Worm (Caenorhabditis elegans) whole organism, mixed stage, embryonic: ENCODE data around the gene gars-1.

Experiments used
- M03D4.4 ChIP-seq: sonication (generic microtip); optimal IDR thresholded peaks from 2 replicates; lab custom pipeline; 2017; ENCODE audit warnings: mild to moderate bottlenecking, missing genetic modification characterization, missing compliant biosample characterization
- bed-3 ChIP-seq: fragments of 200-800 bp; sonication (Bioruptor generic); optimal IDR thresholded peaks from 3 replicates; lab custom pipeline; 2018; ENCODE audit warnings: mild to moderate bottlenecking, missing genetic modification characterization, moderate library complexity, missing compliant biosample characterization
- blmp-1 ChIP-seq: fragments of 150-350 bp; optimal IDR thresholded peaks from 2 replicates; lab custom pipeline; 2014; ENCODE audit warnings: missing biosample characterization, missing genetic modification characterization
- ceh-39 ChIP-seq: fragments of 150-350 bp; optimal IDR thresholded peaks from 2 replicates; lab custom pipeline; 2014; ENCODE audit warnings: missing biosample characterization, missing genetic modification characterization
- ceh-43 ChIP-seq: fragments of 200-800 bp; sonication (Bioruptor generic); optimal IDR thresholded peaks from 2 replicates; lab custom pipeline; 2018; ENCODE audit warnings: mild to moderate bottlenecking, missing genetic modification characterization, moderate library complexity, missing compliant biosample characterization
- ceh-83 ChIP-seq: fragments of 200-800 bp; sonication (Bioruptor generic); optimal IDR thresholded peaks from 2 replicates; lab custom pipeline; 2018; ENCODE audit warnings: mild to moderate bottlenecking, missing genetic modification characterization, missing compliant biosample characterization
- ces-1 ChIP-seq: fragments of 150-350 bp; optimal IDR thresholded peaks from 2 replicates; lab custom pipeline; 2014; ENCODE audit warnings: missing biosample characterization, missing genetic modification reagents, missing genetic modification characterization
- cnd-1 ChIP-seq: fragments of 200-800 bp; sonication (Bioruptor generic); optimal IDR thresholded peaks from 2 replicates; lab custom pipeline; 2018; ENCODE audit warnings: mild to moderate bottlenecking, missing genetic modification characterization, missing compliant biosample characterization
- drap-1 ChIP-seq: fragments of 200-800 bp; sonication (Bioruptor generic); optimal IDR thresholded peaks from 3 replicates; lab custom pipeline; 2018; ENCODE audit warnings: mild to moderate bottlenecking, missing genetic modification characterization, missing compliant biosample characterization
- elt-1 ChIP-seq: sonication (generic microtip); optimal IDR thresholded peaks from 2 replicates; lab custom pipeline; 2017; ENCODE audit warnings: missing genetic modification characterization, mild to moderate bottlenecking, missing compliant biosample characterization, antibody characterized with exemption, moderate library complexity, borderline replicate concordance; ENCODE audit not compliant: insufficient read depth
- elt-3 ChIP-seq: fragments of 150-350 bp; optimal IDR thresholded peaks from 2 replicates; lab custom pipeline; 2014; ENCODE audit warnings: missing biosample characterization, missing genetic modification characterization
- flh-1 ChIP-seq: fragments of 200-800 bp; sonication (Bioruptor generic); optimal IDR thresholded peaks from 2 replicates; lab custom pipeline; 2018; ENCODE audit warnings: mild to moderate bottlenecking, missing genetic modification characterization, moderate library complexity, missing compliant biosample characterization
- ham-2 ChIP-seq: fragments of 200-800 bp; sonication (Bioruptor generic); optimal IDR thresholded peaks from 2 replicates; lab custom pipeline; 2018; ENCODE audit warnings: mild to moderate bottlenecking, missing genetic modification characterization, missing compliant biosample characterization
- hlh-1 ChIP-seq: fragments of 150-350 bp; optimal IDR thresholded peaks from 2 replicates; lab custom pipeline; 2014; ENCODE audit warnings: missing biosample characterization, missing genetic modification reagents, missing genetic modification characterization
- lin-13 ChIP-seq: fragments of 150-350 bp; optimal IDR thresholded peaks from 2 replicates; lab custom pipeline; 2014; ENCODE audit warnings: missing biosample characterization, missing genetic modification characterization
- lin-32 ChIP-seq: fragments of 200-800 bp; sonication (Bioruptor generic); optimal IDR thresholded peaks from 2 replicates; lab custom pipeline; 2018; ENCODE audit warnings: mild to moderate bottlenecking, missing genetic modification characterization, missing compliant biosample characterization
- lsy-2 ChIP-seq: fragments of 150-350 bp; optimal IDR thresholded peaks from 2 replicates; lab custom pipeline; 2014; ENCODE audit warnings: missing biosample characterization, missing genetic modification characterization
- mab-5 ChIP-seq: fragments of 150-350 bp; optimal IDR thresholded peaks from 2 replicates; lab custom pipeline; 2014; ENCODE audit warnings: missing biosample characterization, missing genetic modification characterization
- mep-1 ChIP-seq: fragments of 150-350 bp; optimal IDR thresholded peaks from 2 replicates; lab custom pipeline; 2017; ENCODE audit warnings: missing biosample characterization, missing genetic modification reagents, missing genetic modification characterization, inconsistent platforms
- mls-2 ChIP-seq: sonication (generic microtip); optimal IDR thresholded peaks from 2 replicates; lab custom pipeline; 2016; ENCODE audit warnings: mild to moderate bottlenecking, missing genetic modification characterization, moderate library complexity, missing compliant biosample characterization
- nhr-12 ChIP-seq: fragments of 150-350 bp; optimal IDR thresholded peaks from 2 replicates; lab custom pipeline; 2014; ENCODE audit warnings: missing biosample characterization, missing genetic modification characterization
- nhr-2 ChIP-seq: fragments of 150-350 bp; optimal IDR thresholded peaks from 2 replicates; lab custom pipeline; 2014; ENCODE audit warnings: missing biosample characterization, missing genetic modification characterization
- nhr-237 ChIP-seq: fragments of 150-350 bp; optimal IDR thresholded peaks from 2 replicates; lab custom pipeline; 2014; ENCODE audit warnings: missing biosample characterization, missing genetic modification characterization
- nhr-28 ChIP-seq: fragments of 150-350 bp; optimal IDR thresholded peaks from 2 replicates; lab custom pipeline; 2014; ENCODE audit warnings: missing biosample characterization, missing genetic modification characterization
- nhr-76 ChIP-seq: sonication (generic microtip); optimal IDR thresholded peaks from 2 replicates; lab custom pipeline; 2017; ENCODE audit warnings: missing biosample characterization, missing genetic modification characterization
- pha-4 ChIP-seq: fragments of 150-350 bp; optimal IDR thresholded peaks from 2 replicates; lab custom pipeline; 2018; ENCODE audit warnings: missing biosample characterization, missing genetic modification reagents, missing genetic modification characterization
- sem-2 ChIP-seq: fragments of 200-800 bp; sonication (Bioruptor generic); optimal IDR thresholded peaks from 2 replicates; lab custom pipeline; 2018; ENCODE audit warnings: mild to moderate bottlenecking, missing genetic modification characterization, missing compliant biosample characterization
- snpc-4 ChIP-seq: fragments of 150-350 bp; optimal IDR thresholded peaks from 2 replicates; lab custom pipeline; 2014; ENCODE audit warnings: missing biosample characterization, missing genetic modification characterization
- sptf-1 ChIP-seq: sonication (generic microtip); optimal IDR thresholded peaks from 2 replicates; lab custom pipeline; 2017; ENCODE audit warnings: mild to moderate bottlenecking, missing genetic modification characterization, moderate library complexity, missing compliant biosample characterization
- tbx-8 ChIP-seq: fragments of 200-800 bp; sonication (Bioruptor generic); optimal IDR thresholded peaks from 2 replicates; lab custom pipeline; 2018; ENCODE audit warnings: mild to moderate bottlenecking, missing genetic modification characterization, moderate library complexity, missing compliant biosample characterization
- unc-120 ChIP-seq: sonication (generic microtip); optimal IDR thresholded peaks from 2 replicates; lab custom pipeline; 2017; ENCODE audit warnings: missing genetic modification characterization, missing compliant biosample characterization; ENCODE audit not compliant: poor library complexity, severe bottlenecking
- unc-39 ChIP-seq: fragments of 150-350 bp; optimal IDR thresholded peaks from 2 replicates; lab custom pipeline; 2014; ENCODE audit warnings: missing biosample characterization, missing genetic modification characterization
- unc-62 ChIP-seq: fragments of 150-350 bp; optimal IDR thresholded peaks from 2 replicates; lab custom pipeline; 2014; ENCODE audit warnings: missing biosample characterization, missing genetic modification reagents, missing genetic modification characterization
- zip-8 ChIP-seq: fragments of 150-350 bp; optimal IDR thresholded peaks from 2 replicates; lab custom pipeline; 2014; ENCODE audit warnings: missing biosample characterization, missing genetic modification characterization
- ztf-11 ChIP-seq: fragments of 150-350 bp; optimal IDR thresholded peaks from 2 replicates; lab custom pipeline; 2014; ENCODE audit warnings: missing biosample characterization, missing genetic modification characterization

gars-1 gene

DNA sequence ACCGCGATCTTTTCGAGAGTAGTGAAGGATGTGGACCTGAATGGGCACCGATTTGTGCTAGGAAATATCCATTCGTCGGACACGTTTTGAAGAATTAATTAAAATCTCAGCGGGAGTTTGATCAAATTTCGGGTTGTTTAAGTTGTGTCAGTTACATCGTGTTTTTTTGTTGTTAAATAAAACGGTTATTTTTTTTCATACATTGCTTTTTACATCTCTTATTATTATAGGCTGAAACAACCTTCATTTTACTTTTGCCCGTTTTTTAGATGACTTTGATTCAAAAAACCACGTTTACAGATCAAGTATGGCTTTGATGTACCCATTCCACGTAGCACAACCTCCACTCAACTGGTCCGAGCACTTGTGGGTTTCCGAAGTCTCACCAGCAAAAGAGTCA, 9.7 kb upstream of the gars-1 start, which contains the start of gene emb-1:
TSS of gene emb-1 (plus strand) at position 301 of the 400 bp plus-strand sequence.
- no peak for TF ChIP-seq M03D4.4 (tag; lab: Kevin White, UChicago)
- TF ChIP-seq cnd-1 (tag; lab: Kevin White, UChicago): no peak
- no peak for TF ChIP-seq bed-3
- no peak for TF ChIP-seq unc-39
- no peak for TF ChIP-seq nhr-76
- TF ChIP-seq elt-1 (tag; lab: Kevin White, UChicago): no peak
- TF ChIP-seq pha-4 (tag; lab: Kevin White, UChicago): no peak
- TF ChIP-seq lin-13: no peak
- no peak for TF ChIP-seq ces-1 (GFP tag; lab: Kevin White, UChicago)
- TF ChIP-seq zip-8 (tag; lab: Kevin White, UChicago): no peak
- TF ChIP-seq sem-2 (GFP tag; lab: Kevin White, UChicago): no peak
- TF ChIP-seq mep-1 (tag; lab: Kevin White, UChicago): no peak
- no peak for TF ChIP-seq lin-32 (GFP tag; lab: Kevin White, UChicago)
- no peak for TF ChIP-seq nhr-237 (tag; lab: Kevin White, UChicago)
- TF ChIP-seq nhr-2: no peak
- no peak for TF ChIP-seq sptf-1 (tag; lab: Kevin White, UChicago)
- TF ChIP-seq lsy-2 (tag; lab: Kevin White, UChicago): no peak
- no peak for TF ChIP-seq ztf-11 (tag; lab: Kevin White, UChicago)
- TF ChIP-seq mls-2 (tag; lab: Kevin White, UChicago): no peak

ce11 chrIII:5172470-5172869, 9.0 kb upstream of the gars-1 start, which contains the start of gene K10D2.5:
Gene K10D2.5, plus strand, starts transcription at chrIII:5172720.
- TF ChIP-seq ztf-11 (tag; lab: Kevin White, UChicago) (peak; percentile 35), cnd-1 (tag; lab: Kevin White, UChicago) (peak; percentile 77), elt-1 (tag; lab: Kevin White, UChicago) (no peak), mep-1 (tag; lab: Kevin White, UChicago) (peak; percentile 90), nhr-2 (no peak), elt-3 (no peak), blmp-1 (tag; lab: Kevin White, UChicago) (no peak), ceh-39 (tag; lab: Kevin White, UChicago) (peak; percentile 70), unc-120 (tag; lab: Kevin White, UChicago) (peak; percentile 32), drap-1 (GFP tag; lab: Kevin White, UChicago) (peak; percentile 54), lin-13 (peak; percentile 90), nhr-237 (tag; lab: Kevin White, UChicago) (peak; percentile 67), ceh-83 (GFP tag; lab: Kevin White, UChicago) (peak; percentile 58), M03D4.4 (tag; lab: Kevin White, UChicago) (peak; percentile 84), lsy-2 (tag; lab: Kevin White, UChicago) (peak; percentile 83), mls-2 (tag; lab: Kevin White, UChicago) (peak; percentile 33), ces-1 (GFP tag; lab: Kevin White, UChicago) (no peak), nhr-28 (tag; lab: Kevin White, UChicago) (no peak), sem-2 (GFP tag; lab: Kevin White, UChicago) (peak; percentile 29), tbx-8 (GFP tag; lab: Kevin White, UChicago) (peak; percentile 58), mab-5 (tag; lab: Kevin White, UChicago) (no peak), snpc-4 (tag; lab: Kevin White, UChicago) (no peak), unc-39 (no peak), nhr-12 (tag; lab: Kevin White, UChicago) (no peak), zip-8 (tag; lab: Kevin White, UChicago) (no peak), flh-1 (GFP tag; lab: Kevin White, UChicago) (no peak), sptf-1 (tag; lab: Kevin White, UChicago) (peak; percentile 84), unc-62 (peak; percentile 26), hlh-1 (peak; percentile 40), lin-32 (GFP tag; lab: Kevin White, UChicago) (peak; percentile 77), ham-2 (GFP tag; lab: Kevin White, UChicago) (peak; percentile 53), ceh-43 (no peak), nhr-76 (no peak), pha-4 (tag; lab: Kevin White, UChicago) (peak; percentile 53), bed-3 (no peak)

ce11 chrIII:5171945-5172344, 8.5 kb upstream of the gars-1 start, which contains the start of gene prp-19:
Gene prp-19, minus strand, starts transcription at chrIII:5172045.
- TF ChIP-seq elt-3: no peak
- no peak for TF ChIP-seq unc-39
- no peak for TF ChIP-seq ceh-83 (GFP tag; lab: Kevin White, UChicago)
- TF ChIP-seq hlh-1: no peak
- no peak for TF ChIP-seq nhr-76
- TF ChIP-seq nhr-28 (tag; lab: Kevin White, UChicago): no peak
- TF ChIP-seq lin-13: no peak
- TF ChIP-seq unc-120 (tag; lab: Kevin White, UChicago): no peak
- no peak for TF ChIP-seq cnd-1 (tag; lab: Kevin White, UChicago)
- no peak for TF ChIP-seq drap-1 (GFP tag; lab: Kevin White, UChicago)
- no peak for TF ChIP-seq mab-5 (tag; lab: Kevin White, UChicago)
- no peak for TF ChIP-seq nhr-12 (tag; lab: Kevin White, UChicago)
- no peak for TF ChIP-seq ces-1 (GFP tag; lab: Kevin White, UChicago)
- no peak for TF ChIP-seq sptf-1 (tag; lab: Kevin White, UChicago)
